Worm (Caenorhabditis elegans) whole organism, L4/young adult: ENCODE measurements around the gene T24C2.5.

Experiments used
- W03F9.2 ChIP-seq: fragments of 150-350 bp; optimal IDR thresholded peaks from 2 replicates; lab custom pipeline; 2014; ENCODE audit warnings: missing biosample characterization, missing genetic modification characterization
- dao-5 ChIP-seq: sonication (generic microtip); optimal IDR thresholded peaks from 2 replicates; lab custom pipeline; 2016; ENCODE audit warnings: missing genotype, missing genetic modification characterization, moderate library complexity, missing compliant biosample characterization
- him-1 ChIP-seq: sonication (generic microtip); optimal IDR thresholded peaks from 2 replicates; lab custom pipeline; 2016; ENCODE audit warnings: missing genotype, missing genetic modification reagents, missing genetic modification characterization, missing compliant biosample characterization

ce11 chrX:14541992-14542391 is 7.8 kb downstream of the T24C2.5 start, which contains the start of gene fbxa-81:
- TF ChIP-seq him-1 (tag; lab: Kevin White, UChicago) (no peak), W03F9.2 (tag; lab: Kevin White, UChicago) (no peak), dao-5 (no peak)
